Fruit fly (Drosophila melanogaster) whole organism, embryonic: ENCODE results near the gene Sp1.

Experiments used
- Bteb2 ChIP-seq: fragments of 200-800 bp; sonication (Bioruptor generic); optimal IDR thresholded peaks from 2 replicates; lab custom pipeline; 2016; ENCODE audit warnings: missing biosample characterization, missing genetic modification characterization
- CG10267 ChIP-seq: fragments of 200-800 bp; sonication (Bioruptor generic); optimal IDR thresholded peaks from 2 replicates; lab custom pipeline; 2018; ENCODE audit warnings: missing biosample characterization, mild to moderate bottlenecking, missing genetic modification characterization, moderate library complexity
- CG10366 ChIP-seq: fragments of 200-800 bp; sonication (Bioruptor generic); IDR thresholded peaks from 2 replicates; pipeline ENCODE4 v1.3.6; 2022; ENCODE audit warnings: missing biosample characterization, missing genetic modification characterization
- CG11093 ChIP-seq: fragments of 200-800 bp; sonication (Bioruptor generic); IDR thresholded peaks from 3 replicates; pipeline ENCODE4 v1.3.6; 2022; ENCODE audit warnings: missing biosample characterization, missing genetic modification characterization
- CG12104 ChIP-seq: fragments of 200-800 bp; sonication (Bioruptor generic); optimal IDR thresholded peaks from 3 replicates; lab custom pipeline; 2016; ENCODE audit warnings: missing biosample characterization, missing genetic modification characterization
- CG14667 ChIP-seq: fragments of 200-800 bp; sonication (Bioruptor generic); IDR thresholded peaks from 2 replicates; pipeline ENCODE4 v1.3.6; 2022; ENCODE audit warnings: missing biosample characterization, missing genetic modification characterization
- CG16815 ChIP-seq: fragments of 200-800 bp; sonication (Bioruptor generic); optimal IDR thresholded peaks from 3 replicates; lab custom pipeline; 2017; ENCODE audit warnings: missing biosample characterization, mild to moderate bottlenecking, missing genetic modification characterization
- CG17802 ChIP-seq: fragments of 200-800 bp; sonication (Bioruptor generic); optimal IDR thresholded peaks from 2 replicates; lab custom pipeline; 2018; ENCODE audit warnings: missing biosample characterization, mild to moderate bottlenecking, missing genetic modification characterization, moderate library complexity
- CG18764 ChIP-seq: fragments of 200-800 bp; sonication (Bioruptor generic); optimal IDR thresholded peaks from 3 replicates; lab custom pipeline; 2016; ENCODE audit warnings: missing biosample characterization, missing genetic modification characterization
- CG2120 ChIP-seq: fragments of 200-800 bp; sonication (Bioruptor generic); optimal IDR thresholded peaks from 3 replicates; lab custom pipeline; 2016; ENCODE audit warnings: missing biosample characterization, missing genetic modification characterization
- CG31388 ChIP-seq: fragments of 200-800 bp; sonication (Bioruptor generic); optimal IDR thresholded peaks from 2 replicates; lab custom pipeline; 2016; ENCODE audit warnings: missing biosample characterization, missing genetic modification characterization
- CG33557 ChIP-seq: fragments of 200-800 bp; sonication (Bioruptor generic); optimal IDR thresholded peaks from 2 replicates; lab custom pipeline; 2019; ENCODE audit warnings: missing biosample characterization, mild to moderate bottlenecking, missing genetic modification characterization, moderate library complexity
- CG3407 ChIP-seq: fragments of 200-800 bp; sonication (Bioruptor generic); optimal IDR thresholded peaks from 2 replicates; lab custom pipeline; 2018; ENCODE audit warnings: missing biosample characterization, mild to moderate bottlenecking, missing genetic modification characterization
- CG34224 ChIP-seq: fragments of 200-800 bp; sonication (Bioruptor generic); IDR thresholded peaks from 3 replicates; pipeline ENCODE4 v1.3.6; 2022; ENCODE audit warnings: missing biosample characterization, missing genetic modification characterization; ENCODE audit not compliant: partially characterized antibody
- CG4854 ChIP-seq: fragments of 200-800 bp; sonication (Bioruptor generic); optimal IDR thresholded peaks from 2 replicates; lab custom pipeline; 2016; ENCODE audit warnings: missing biosample characterization, missing genetic modification characterization, inconsistent platforms
- CG6765 ChIP-seq: fragments of 200-800 bp; sonication (Bioruptor generic); optimal IDR thresholded peaks from 3 replicates; lab custom pipeline; 2017; ENCODE audit warnings: missing biosample characterization, mild to moderate bottlenecking, missing genetic modification characterization
- CG6791 ChIP-seq: fragments of 200-800 bp; sonication (Bioruptor generic); IDR thresholded peaks from 3 replicates; pipeline ENCODE4 v1.3.6; 2022; ENCODE audit warnings: missing biosample characterization, missing genetic modification characterization; ENCODE audit not compliant: partially characterized antibody
- CG6813 ChIP-seq: fragments of 200-800 bp; sonication (Bioruptor generic); optimal IDR thresholded peaks from 2 replicates; lab custom pipeline; 2017; ENCODE audit warnings: missing biosample characterization, missing genetic modification characterization, mild to moderate bottlenecking, moderate library complexity, missing genetic modification reagents
- CG7372 ChIP-seq: fragments of 200-800 bp; sonication (Bioruptor generic); IDR thresholded peaks from 2 replicates; pipeline ENCODE4 v1.3.6; 2022; ENCODE audit warnings: missing biosample characterization, missing genetic modification characterization
- CG8281 ChIP-seq: fragments of 200-800 bp; sonication (Bioruptor generic); optimal IDR thresholded peaks from 2 replicates; lab custom pipeline; 2018; ENCODE audit warnings: missing biosample characterization, mild to moderate bottlenecking, missing genetic modification characterization, moderate library complexity
- CG8924 ChIP-seq: fragments of 200-800 bp; optimal IDR thresholded peaks from 3 replicates; lab custom pipeline; 2019; ENCODE audit warnings: missing biosample characterization, mild to moderate bottlenecking, missing genetic modification characterization, moderate library complexity
- CG9876 ChIP-seq: fragments of 200-800 bp; sonication (Bioruptor generic); optimal IDR thresholded peaks from 2 replicates; lab custom pipeline; 2016; ENCODE audit warnings: missing biosample characterization, missing genetic modification characterization
- Chrac-16 ChIP-seq: fragments of 200-800 bp; sonication (Bioruptor generic); optimal IDR thresholded peaks from 3 replicates; lab custom pipeline; 2016; ENCODE audit warnings: missing biosample characterization, missing genetic modification characterization
- D19B ChIP-seq: fragments of 200-800 bp; sonication (Bioruptor generic); optimal IDR thresholded peaks from 2 replicates; lab custom pipeline; 2017; ENCODE audit warnings: missing biosample characterization, mild to moderate bottlenecking, missing genetic modification characterization
- Gug ChIP-seq: fragments of 200-800 bp; sonication (Bioruptor generic); IDR thresholded peaks from 4 replicates; pipeline ENCODE4 v1.3.6; 2022; ENCODE audit warnings: missing biosample characterization, missing genetic modification characterization
- HmgZ ChIP-seq: fragments of 200-800 bp; sonication (Bioruptor generic); optimal IDR thresholded peaks from 2 replicates; lab custom pipeline; 2018; ENCODE audit warnings: missing biosample characterization, mild to moderate bottlenecking, missing genetic modification characterization
- MESR4 ChIP-seq: fragments of 200-800 bp; sonication (Bioruptor generic); optimal IDR thresholded peaks from 2 replicates; lab custom pipeline; 2018; ENCODE audit warnings: missing biosample characterization, mild to moderate bottlenecking, missing genetic modification characterization, moderate library complexity
- Mes4 ChIP-seq: fragments of 200-800 bp; sonication (Bioruptor generic); optimal IDR thresholded peaks from 2 replicates; lab custom pipeline; 2016; ENCODE audit warnings: missing biosample characterization, missing genetic modification characterization
- Neu2 ChIP-seq: fragments of 200-800 bp; sonication (Bioruptor generic); optimal IDR thresholded peaks from 3 replicates; lab custom pipeline; 2016; ENCODE audit warnings: missing biosample characterization, missing genetic modification characterization, borderline replicate concordance
- Ptx1 ChIP-seq: fragments of 200-800 bp; sonication (Bioruptor generic); IDR thresholded peaks from 2 replicates; pipeline ENCODE4 v1.3.6; 2022; ENCODE audit warnings: missing biosample characterization, missing genetic modification characterization
- Sin3A ChIP-seq: fragments of >200 bp; optimal IDR thresholded peaks from 2 replicates; lab custom pipeline; 2018
- ac ChIP-seq: fragments of 200-800 bp; sonication (Bioruptor generic); optimal IDR thresholded peaks from 3 replicates; lab custom pipeline; 2017; ENCODE audit warnings: missing biosample characterization, mild to moderate bottlenecking, missing genetic modification characterization
- ara ChIP-seq: fragments of 200-800 bp; sonication (Bioruptor generic); IDR thresholded peaks from 2 replicates; pipeline ENCODE4 v1.3.6; 2022; ENCODE audit warnings: missing biosample characterization, missing genetic modification characterization
- ash1 ChIP-seq: fragments of 200-800 bp; sonication (Bioruptor generic); optimal IDR thresholded peaks from 2 replicates; lab custom pipeline; 2018; ENCODE audit warnings: missing biosample characterization, mild to moderate bottlenecking, missing genetic modification characterization
- corto ChIP-seq: fragments of 200-800 bp; sonication (Bioruptor generic); optimal IDR thresholded peaks from 2 replicates; lab custom pipeline; 2016; ENCODE audit warnings: missing biosample characterization, mild to moderate bottlenecking, missing genetic modification characterization, moderate library complexity
- cwo ChIP-seq: fragments of 200-800 bp; sonication (Bioruptor generic); optimal IDR thresholded peaks from 3 replicates; lab custom pipeline; 2017; ENCODE audit warnings: missing biosample characterization, missing genetic modification characterization, mild to moderate bottlenecking, moderate library complexity, missing genetic modification reagents
- da ChIP-seq: fragments of 200-800 bp; sonication (Bioruptor generic); optimal IDR thresholded peaks from 2 replicates; lab custom pipeline; 2016; ENCODE audit warnings: missing biosample characterization, missing genetic modification characterization
- fru ChIP-seq: fragments of >200 bp; optimal IDR thresholded peaks from 2 replicates; lab custom pipeline; 2017
- her ChIP-seq: fragments of 200-800 bp; sonication (Bioruptor generic); optimal IDR thresholded peaks from 2 replicates; lab custom pipeline; 2016; ENCODE audit warnings: missing biosample characterization, missing genetic modification characterization
- klu ChIP-seq: fragments of 200-800 bp; sonication (Bioruptor generic); IDR thresholded peaks from 2 replicates; pipeline ENCODE4 v1.3.6; 2022; ENCODE audit warnings: missing biosample characterization, missing genetic modification characterization
- mam ChIP-seq: fragments of 200-800 bp; sonication (Bioruptor generic); optimal IDR thresholded peaks from 3 replicates; lab custom pipeline; 2016; ENCODE audit warnings: missing biosample characterization, missing genetic modification characterization
- mirr ChIP-seq: fragments of 200-800 bp; sonication (Bioruptor generic); optimal IDR thresholded peaks from 3 replicates; lab custom pipeline; 2018; ENCODE audit warnings: missing biosample characterization, mild to moderate bottlenecking, missing genetic modification characterization
- nmo ChIP-seq: fragments of 200-800 bp; sonication (Bioruptor generic); optimal IDR thresholded peaks from 2 replicates; lab custom pipeline; 2018; ENCODE audit warnings: missing biosample characterization, mild to moderate bottlenecking, missing genetic modification characterization, moderate library complexity
- otp ChIP-seq: fragments of 200-800 bp; sonication (Bioruptor generic); IDR thresholded peaks from 3 replicates; pipeline ENCODE4, ENCODE4 v1.3.6; 2022; ENCODE audit warnings: missing biosample characterization, missing genetic modification characterization
- peb ChIP-seq: fragments of 200-800 bp; sonication (Bioruptor generic); IDR thresholded peaks from 2 replicates; pipeline ENCODE4 v1.3.6; 2022; ENCODE audit warnings: missing biosample characterization, missing genetic modification characterization
- rib ChIP-seq: fragments of 200-800 bp; sonication (Bioruptor generic); IDR thresholded peaks from 2 replicates; pipeline ENCODE4 v1.3.6; 2022; ENCODE audit warnings: missing biosample characterization, missing genetic modification characterization
- sd ChIP-seq: fragments of 200-800 bp; sonication (Bioruptor generic); optimal IDR thresholded peaks from 3 replicates; lab custom pipeline; 2018; ENCODE audit warnings: missing biosample characterization, mild to moderate bottlenecking, missing genetic modification characterization, moderate library complexity
- sim ChIP-seq: fragments of 200-800 bp; sonication (Bioruptor generic); IDR thresholded peaks from 2 replicates; pipeline ENCODE4 v1.3.6; 2022; ENCODE audit warnings: missing biosample characterization, missing genetic modification characterization
- slbo ChIP-seq: fragments of 200-800 bp; sonication (Bioruptor generic); IDR thresholded peaks from 2 replicates; pipeline ENCODE4 v1.3.6; 2022; ENCODE audit warnings: missing biosample characterization, missing genetic modification characterization
- trh ChIP-seq: fragments of 200-800 bp; sonication (Bioruptor generic); optimal IDR thresholded peaks from 2 replicates; lab custom pipeline; 2016; ENCODE audit warnings: missing biosample characterization, missing genetic modification characterization
- unpg ChIP-seq: fragments of 200-800 bp; sonication (Bioruptor generic); optimal IDR thresholded peaks from 3 replicates; lab custom pipeline; 2018; ENCODE audit warnings: missing biosample characterization, mild to moderate bottlenecking, missing genetic modification characterization, moderate library complexity

Gene Sp1

dm6 chrX:9778545-9778944, 49.1 kb downstream of the Sp1 start, which contains the start of gene CG1354 (continued):
- TF ChIP-seq rib (GFP tag; lab: Robert Waterston, UW) (0 out of 2 replicates have a peak, but pooled peaks have one; percentile 32), mirr (peak; percentile 24), CG6765 (GFP tag; lab: Kevin White, UChicago) (peak; percentile 35), CG8924 (peak; percentile 60), her (GFP tag; lab: Kevin White, UChicago) (peak; percentile 70), ash1 (GFP tag; lab: Kevin White, UChicago) (no peak), slbo (GFP tag; lab: Robert Waterston, UW) (peak; percentile 87), MESR4 (GFP tag; lab: Kevin White, UChicago) (peak; percentile 81), HmgZ (tag; lab: Kevin White, UChicago) (peak; percentile 76), CG18764 (GFP tag; lab: Kevin White, UChicago) (peak; percentile 34), mam (GFP tag; lab: Kevin White, UChicago) (peak; percentile 74), CG7372 (GFP tag; lab: Robert Waterston, UW) (peak; percentile 57; the same call in 1 of the 2 replicates), Neu2 (GFP tag; lab: Kevin White, UChicago) (peak; percentile 57), CG9876 (GFP tag; lab: Kevin White, UChicago) (peak; percentile 77), CG10366 (GFP tag; lab: Robert Waterston, UW) (peak; percentile 58), nmo (GFP tag; lab: Kevin White, UChicago) (peak; percentile 59), ac (no peak), CG12104 (GFP tag; lab: Kevin White, UChicago) (no peak), Ptx1 (GFP tag; lab: Robert Waterston, UW) (peak; percentile 73), ara (GFP tag; lab: Robert Waterston, UW) (peak; percentile 58; the same call in 1 of the 2 replicates), CG10267 (tag; lab: Kevin White, UChicago) (peak; percentile 69), CG4854 (peak; percentile 47), sd (peak; percentile 50), corto (GFP tag; lab: Kevin White, UChicago) (no peak), trh (no peak), CG3407 (GFP tag; lab: Kevin White, UChicago) (peak; percentile 35), da (GFP tag; lab: Kevin White, UChicago) (peak; percentile 70), CG6813 (GFP tag; lab: Kevin White, UChicago) (peak; percentile 64), CG11093 (GFP tag; lab: Robert Waterston, UW) (0 out of 3 replicates have a peak, but pooled peaks have one; percentile 20), fru (lab: Kevin White, UChicago) (no peak), CG31388 (no peak), Mes4 (GFP tag; lab: Kevin White, UChicago) (peak; percentile 65), Gug (GFP tag; lab: Robert Waterston, UW) (peak; percentile 83), sim (GFP tag; lab: Robert Waterston, UW) (no peak), CG33557 (GFP tag; lab: Kevin White, UChicago) (peak; percentile 15), CG16815 (peak; percentile 52), CG2120 (GFP tag; lab: Kevin White, UChicago) (peak; percentile 72), cwo (no peak), CG6791 (peak; percentile 28; the same call in 1 of the 3 replicates), Sin3A (lab: Kevin White, UChicago) (peak; percentile 47), Bteb2 (GFP tag; lab: Kevin White, UChicago) (peak; percentile 28), CG8281 (tag; lab: Kevin White, UChicago) (no peak), unpg (GFP tag; lab: Kevin White, UChicago) (no peak), Chrac-16 (GFP tag; lab: Kevin White, UChicago) (peak; percentile 74), CG34224 (GFP tag; lab: Robert Waterston, UW) (peak; percentile 27; the same call in 1 of the 3 replicates), peb (GFP tag; lab: Robert Waterston, UW) (0 out of 2 replicates have a peak, but pooled peaks have one; percentile 27), klu (GFP tag; lab: Robert Waterston, UW) (no peak), otp (GFP tag; lab: Robert Waterston, UW) (peak; percentile 76), D19B (GFP tag; lab: Kevin White, UChicago) (no peak), CG14667 (GFP tag; lab: Robert Waterston, UW) (peak; percentile 69), CG17802 (peak; percentile 44)
